Worm (Caenorhabditis elegans): ENCODE results near the gene dab-1.

DNA sequence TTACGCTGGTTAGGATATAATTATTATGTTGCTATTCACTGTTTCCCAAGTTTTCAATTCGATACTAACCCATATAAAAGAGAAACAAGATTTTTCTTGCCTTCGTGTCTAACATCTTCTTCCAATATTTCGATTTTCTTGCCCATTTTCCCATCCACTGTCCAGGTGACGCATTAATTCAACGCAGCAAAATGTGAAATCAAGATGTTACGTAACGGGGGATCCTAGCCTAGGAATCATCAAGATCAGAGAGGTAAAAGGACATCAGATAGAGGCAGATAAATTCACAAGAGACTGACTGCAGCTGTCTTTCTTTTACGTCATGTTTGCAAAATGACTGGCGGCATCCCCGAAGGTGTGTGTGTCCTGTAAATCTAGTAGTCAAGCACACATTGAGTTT is 2.4 kb downstream of the dab-1 start:
- TF ChIP-seq lin-13 (GFP tag; optimal IDR thresholded peaks at IDR 0.05) (no peak), nhr-129 (tag; optimal IDR thresholded peaks at IDR 0.05) (peak; percentile 9), unc-55 (GFP tag; optimal IDR thresholded peaks at IDR 0.05) (no peak), blmp-1 (tag; optimal IDR thresholded peaks at IDR 0.05; ENCODE audit: insufficient read depth) (no peak), nhr-11 (tag; optimal IDR thresholded peaks at IDR 0.05) (no peak), nhr-12 (tag; optimal IDR thresholded peaks at IDR 0.05) (no peak), R02D3.7 (tag; optimal IDR thresholded peaks at IDR 0.05) (no peak), ztf-4 (tag; optimal IDR thresholded peaks at IDR 0.05) (no peak), C34F6.9 (tag; optimal IDR thresholded peaks at IDR 0.05) (no peak), nhr-77 (tag; optimal IDR thresholded peaks at IDR 0.05) (no peak), ceh-82 (tag; optimal IDR thresholded peaks at IDR 0.05) (no peak), fos-1 (tag; optimal IDR thresholded peaks at IDR 0.05) (peak; percentile 8)

Data from whole organism, L2 larva.